Worm (Caenorhabditis elegans) whole organism, L4 larva: ENCODE measurements around the gene tbx-35.

ENCODE experiments used
- F10B5.3 ChIP-seq: sonication (generic microtip); optimal IDR thresholded peaks from 2 replicates; lab custom pipeline; 2016; ENCODE audit warnings: mild to moderate bottlenecking, missing genetic modification characterization, missing compliant biosample characterization
- F26F4.8 ChIP-seq: fragments of 200-800 bp; sonication (Bioruptor generic); conservative IDR thresholded peaks from 2 replicates; pipeline ENCODE4 v1.3.6; 2022; ENCODE audit warnings: missing genetic modification characterization, missing compliant biosample characterization
- F37D6.2 ChIP-seq: sonication (generic microtip); optimal IDR thresholded peaks from 2 replicates; lab custom pipeline; 2016; ENCODE audit warnings: mild to moderate bottlenecking, missing genetic modification characterization, missing compliant biosample characterization
- F49E8.2 ChIP-seq: sonication (generic microtip); optimal IDR thresholded peaks from 2 replicates; lab custom pipeline; 2016; ENCODE audit warnings: missing compliant biosample characterization, mild to moderate bottlenecking, missing genetic modification characterization, borderline replicate concordance
- T26A8.4 ChIP-seq: fragments of 200-800 bp; sonication (Bioruptor generic); IDR thresholded peaks from 2 replicates; pipeline ENCODE4 v1.3.6; 2022; ENCODE audit warnings: missing genetic modification characterization, missing compliant biosample characterization
- ZK546.5 ChIP-seq, 2 experiments: sonication (generic microtip); optimal IDR thresholded peaks; 2 replicates each; lab custom pipeline; 2017; ENCODE audit warnings: missing biosample characterization in 2 of 2, missing genetic modification characterization in 2 of 2
- aha-1 ChIP-seq: fragments of 150-350 bp; peaks from one replicate; lab custom pipeline; 2014; ENCODE audit warnings: missing biosample characterization, missing genetic modification characterization
- aly-2 ChIP-seq: sonication (generic microtip); optimal IDR thresholded peaks from 2 replicates; lab custom pipeline; 2018; ENCODE audit warnings: missing biosample characterization, missing genetic modification characterization
- ama-1 ChIP-seq: fragments of 150-350 bp; optimal IDR thresholded peaks from 2 replicates; lab custom pipeline; 2014; ENCODE audit warnings: inconsistent platforms, mixed read lengths
- attf-4 ChIP-seq: sonication (generic microtip); optimal IDR thresholded peaks from 3 replicates; lab custom pipeline; 2017; ENCODE audit warnings: missing biosample characterization, missing genetic modification characterization
- ceh-20 ChIP-seq: fragments of 200-800 bp; sonication (Bioruptor generic); IDR thresholded peaks from 2 replicates; pipeline ENCODE4 v1.3.6; 2022; ENCODE audit warnings: missing genetic modification reagents, missing genetic modification characterization, missing compliant biosample characterization
- ceh-62 ChIP-seq: sonication (generic microtip); optimal IDR thresholded peaks from 2 replicates; lab custom pipeline; 2017; ENCODE audit warnings: missing biosample characterization, missing genetic modification characterization
- ceh-82 ChIP-seq: sonication (generic microtip); optimal IDR thresholded peaks from 2 replicates; lab custom pipeline; 2017; ENCODE audit warnings: missing biosample characterization, missing genetic modification characterization
- daf-12 ChIP-seq: fragments of 150-350 bp; optimal IDR thresholded peaks from 2 replicates; lab custom pipeline; 2014; ENCODE audit warnings: missing biosample characterization, missing genetic modification reagents, missing genetic modification characterization
- dmd-8 ChIP-seq: fragments of 200-800 bp; sonication (Bioruptor generic); IDR thresholded peaks from 2 replicates; pipeline ENCODE4 v1.3.6; 2022; ENCODE audit warnings: missing genetic modification characterization, missing compliant biosample characterization
- dve-1 ChIP-seq: sonication (generic microtip); optimal IDR thresholded peaks from 2 replicates; lab custom pipeline; 2017; ENCODE audit warnings: antibody characterized with exemption, mild to moderate bottlenecking, missing genetic modification characterization, missing compliant biosample characterization; ENCODE audit not compliant: insufficient read depth
- egl-43 ChIP-seq: fragments of 200-800 bp; sonication (Bioruptor generic); IDR thresholded peaks from 2 replicates; pipeline ENCODE4 v1.3.6; 2022; ENCODE audit warnings: missing genetic modification reagents, missing genetic modification characterization, missing compliant biosample characterization
- fos-1 ChIP-seq: fragments of 150-350 bp; optimal IDR thresholded peaks from 2 replicates; lab custom pipeline; 2014; ENCODE audit warnings: missing biosample characterization, missing genetic modification characterization
- hif-1 ChIP-seq, 2 experiments: sonication (generic microtip); optimal IDR thresholded peaks; 2 replicates each; lab custom pipeline; 2016 to 2017; ENCODE audit warnings: missing compliant biosample characterization in 2 of 2, missing genetic modification characterization in 2 of 2, missing genetic modification reagents in 2 of 2, missing genotype in 2 of 2, mild to moderate bottlenecking in 1 of 2
- hmg-1.1 ChIP-seq: fragments of 200-800 bp; sonication (Bioruptor generic); IDR thresholded peaks from 2 replicates; pipeline ENCODE4 v1.3.6; 2022; ENCODE audit warnings: missing genetic modification reagents, missing genetic modification characterization, missing compliant biosample characterization
- jun-1 ChIP-seq: fragments of 150-350 bp; optimal IDR thresholded peaks from 2 replicates; lab custom pipeline; 2014; ENCODE audit warnings: missing biosample characterization, missing genetic modification reagents, missing genetic modification characterization
- lim-7 ChIP-seq: fragments of 200-800 bp; sonication (Bioruptor generic); IDR thresholded peaks from 2 replicates; pipeline ENCODE4 v1.3.6; 2022; ENCODE audit warnings: missing genetic modification characterization, missing compliant biosample characterization
- lin-13 ChIP-seq: fragments of 150-350 bp; optimal IDR thresholded peaks from 2 replicates; lab custom pipeline; 2014; ENCODE audit warnings: missing biosample characterization, missing genetic modification reagents, missing genetic modification characterization
- lin-15B ChIP-seq: fragments of 150-350 bp; sonication (generic microtip); optimal IDR thresholded peaks from 3 replicates; lab custom pipeline; 2014; ENCODE audit warnings: missing biosample characterization, missing genetic modification characterization
- lsy-2 ChIP-seq, 2 experiments: fragments of 150-350 bp in 1 of 2; sonication (generic microtip) in 1 of 2; optimal IDR thresholded peaks; 2 replicates each; lab custom pipeline; 2014 to 2017; ENCODE audit warnings: missing biosample characterization in 2 of 2, missing genetic modification characterization in 2 of 2
- madf-5 ChIP-seq, 2 experiments: fragments of 200-800 bp; sonication (Bioruptor generic); IDR thresholded peaks; 2 replicates each; pipeline ENCODE4 v1.3.6; 2022; ENCODE audit warnings: missing compliant biosample characterization in 2 of 2, missing genetic modification characterization in 2 of 2
- mdt-29 ChIP-seq: fragments of 200-800 bp; sonication (Bioruptor generic); IDR thresholded peaks from 2 replicates; pipeline ENCODE4 v1.3.6; 2022; ENCODE audit warnings: missing genetic modification reagents, missing genetic modification characterization, missing compliant biosample characterization
- mep-1 ChIP-seq: fragments of 150-350 bp; sonication (generic microtip); optimal IDR thresholded peaks from 3 replicates; lab custom pipeline; 2014; ENCODE audit warnings: missing biosample characterization, missing genetic modification characterization
- mes-2 ChIP-seq: sonication (generic microtip); optimal IDR thresholded peaks from 2 replicates; lab custom pipeline; 2016; ENCODE audit warnings: missing genotype, mild to moderate bottlenecking, missing genetic modification characterization, missing compliant biosample characterization; ENCODE audit not compliant: poor library complexity, severe bottlenecking
- mxl-2 ChIP-seq: fragments of 200-800 bp; sonication (Bioruptor generic); conservative IDR thresholded peaks from 2 replicates; pipeline ENCODE4 v1.3.6; 2022; ENCODE audit warnings: missing genetic modification reagents, missing genetic modification characterization, missing compliant biosample characterization
- mxl-3 ChIP-seq: fragments of 200-800 bp; sonication (Bioruptor generic); optimal IDR thresholded peaks from 2 replicates; lab custom pipeline; 2018; ENCODE audit warnings: mild to moderate bottlenecking, missing genetic modification characterization, missing compliant biosample characterization
- nhr-111 ChIP-seq: fragments of 200-800 bp; sonication (Bioruptor generic); optimal IDR thresholded peaks from 2 replicates; lab custom pipeline; 2018; ENCODE audit warnings: mild to moderate bottlenecking, missing genetic modification characterization, missing compliant biosample characterization
- nhr-41 ChIP-seq: fragments of 200-800 bp; sonication (Bioruptor generic); IDR thresholded peaks from 2 replicates; pipeline ENCODE4 v1.3.6; 2022; ENCODE audit warnings: missing genetic modification reagents, missing genetic modification characterization, missing compliant biosample characterization
- nhr-48 ChIP-seq: sonication (generic microtip); optimal IDR thresholded peaks from 2 replicates; lab custom pipeline; 2016; ENCODE audit warnings: mild to moderate bottlenecking, missing genetic modification characterization, missing compliant biosample characterization
- nhr-77 ChIP-seq: fragments of 150-350 bp; optimal IDR thresholded peaks from 2 replicates; lab custom pipeline; 2014; ENCODE audit warnings: missing biosample characterization, missing genetic modification characterization
- pha-4 ChIP-seq, 2 experiments: fragments of 150-350 bp in 1 of 2; fragments of 200-800 bp in 1 of 2; sonication (Bioruptor generic) in 1 of 2; IDR thresholded peaks in 1 of 2; optimal IDR thresholded peaks in 1 of 2; 2 replicates each; pipeline versions ENCODE4 v1.3.6 to Lab custom; 2014 to 2022; ENCODE audit warnings: missing genetic modification characterization in 2 of 2, missing genetic modification reagents in 2 of 2, missing biosample characterization in 1 of 2, missing compliant biosample characterization in 1 of 2
- php-3 ChIP-seq: fragments of 200-800 bp; sonication (Bioruptor generic); IDR thresholded peaks from 2 replicates; pipeline ENCODE4 v1.3.6; 2022; ENCODE audit warnings: missing genetic modification reagents, missing genetic modification characterization, missing compliant biosample characterization
- pqm-1 ChIP-seq: sonication (generic microtip); optimal IDR thresholded peaks from 2 replicates; lab custom pipeline; 2017; ENCODE audit warnings: missing biosample characterization, missing genetic modification characterization
- rbr-2 ChIP-seq: sonication (generic microtip); optimal IDR thresholded peaks from 2 replicates; lab custom pipeline; 2016; ENCODE audit warnings: missing genotype, missing genetic modification characterization, missing compliant biosample characterization
- saeg-2 ChIP-seq: fragments of 200-800 bp; sonication (Bioruptor generic); IDR thresholded peaks from 2 replicates; pipeline ENCODE4 v1.3.6; 2022; ENCODE audit warnings: missing genetic modification reagents, missing genetic modification characterization, missing compliant biosample characterization
- spr-3 ChIP-seq: fragments of 200-800 bp; sonication (Bioruptor generic); optimal IDR thresholded peaks from 2 replicates; lab custom pipeline; 2018; ENCODE audit warnings: mild to moderate bottlenecking, missing genetic modification characterization, missing compliant biosample characterization
- tag-97 ChIP-seq: fragments of 200-800 bp; sonication (Bioruptor generic); IDR thresholded peaks from 2 replicates; pipeline ENCODE4 v1.3.6; 2022; ENCODE audit warnings: missing genetic modification characterization, missing compliant biosample characterization
- tra-1 ChIP-seq: fragments of 200-800 bp; sonication (Bioruptor generic); IDR thresholded peaks from 2 replicates; pipeline ENCODE4 v1.3.6; 2022; ENCODE audit warnings: missing genetic modification reagents, missing genetic modification characterization, missing compliant biosample characterization
- unc-39 ChIP-seq: sonication (generic microtip); optimal IDR thresholded peaks from 2 replicates; lab custom pipeline; 2017; ENCODE audit warnings: missing biosample characterization, missing genetic modification characterization
- unc-62 ChIP-seq, 3 experiments: fragments of 150-350 bp in 1 of 3; sonication (generic microtip); optimal IDR thresholded peaks in 2 of 3; peaks in 1 of 3; 1 replicate in 1 of 3; 2 replicates in 2 of 3; lab custom pipeline; 2014 to 2017; ENCODE audit warnings: missing biosample characterization in 3 of 3, missing genetic modification characterization in 3 of 3, missing genetic modification reagents in 3 of 3, missing genotype in 1 of 3
- vab-7 ChIP-seq: fragments of 200-800 bp; sonication (Bioruptor generic); IDR thresholded peaks from 2 replicates; pipeline ENCODE4 v1.3.6; 2022; ENCODE audit warnings: missing genetic modification reagents, missing genetic modification characterization, missing compliant biosample characterization
- zag-1 ChIP-seq: fragments of 150-350 bp; optimal IDR thresholded peaks from 2 replicates; lab custom pipeline; 2014; ENCODE audit warnings: missing biosample characterization, missing genetic modification characterization
- zfp-2 ChIP-seq: sonication (generic microtip); optimal IDR thresholded peaks from 2 replicates; lab custom pipeline; 2016; ENCODE audit warnings: mild to moderate bottlenecking, missing genetic modification characterization, missing compliant biosample characterization
- zfp-3 ChIP-seq: fragments of 200-800 bp; sonication (Bioruptor generic); conservative IDR thresholded peaks from 2 replicates; pipeline ENCODE4 v1.3.6; 2022; ENCODE audit warnings: missing genetic modification reagents, missing genetic modification characterization, missing compliant biosample characterization

The tbx-35 gene

DNA sequence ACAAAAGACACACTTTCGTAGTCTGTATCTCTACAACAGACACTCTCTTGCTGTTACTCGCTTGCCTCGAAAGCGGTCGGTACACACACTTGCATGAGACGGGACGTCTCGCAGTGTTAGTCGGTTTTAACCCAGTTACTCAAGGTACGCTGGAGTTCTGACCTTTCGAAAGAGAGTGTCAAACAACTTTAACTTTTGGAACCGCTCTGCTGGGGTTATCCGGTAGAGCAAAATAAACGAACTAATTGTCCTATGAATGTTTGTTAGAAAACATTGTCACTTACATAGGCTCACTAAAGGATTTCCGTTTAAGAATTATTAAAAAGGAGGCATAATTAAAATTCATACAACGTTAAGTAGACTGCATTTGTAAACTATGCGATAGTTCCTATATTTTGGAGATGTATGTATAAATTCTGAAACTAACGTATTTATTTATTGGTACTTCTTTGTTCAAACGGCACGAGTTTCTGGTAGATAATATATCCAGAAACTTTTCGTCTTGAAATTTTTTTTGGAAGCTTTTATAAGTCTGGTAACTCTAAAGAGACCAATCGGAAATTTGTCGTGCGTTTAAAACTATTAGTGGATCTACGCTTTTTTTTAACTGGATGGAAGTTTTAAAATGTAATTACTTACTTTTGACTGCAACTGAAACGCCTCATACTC is 18.4 kb upstream of the tbx-35 start (continued):
- TF ChIP-seq pqm-1 (tag; lab: Kevin White, UChicago) = peak; percentile 67
- TF ChIP-seq dve-1 (tag; lab: Kevin White, UChicago) = peak; percentile 99
- peak; percentile 86 for TF ChIP-seq php-3 (GFP tag; lab: Robert Waterston, UW)
- peak; percentile 96 for TF ChIP-seq pha-4 (GFP tag; IDR thresholded peaks at IDR 0.05; lab: Robert Waterston, UW)
- peak; percentile 88 for TF ChIP-seq pha-4 (tag; optimal IDR thresholded peaks at IDR 0.05; lab: Kevin White, UChicago)
- TF ChIP-seq F26F4.8 (GFP tag; lab: Robert Waterston, UW) = no peak
- peak; percentile 79 for TF ChIP-seq zfp-2 (tag; lab: Kevin White, UChicago)
- TF ChIP-seq mxl-3 (GFP tag; lab: Kevin White, UChicago) = peak; percentile 90
- peak; percentile 87 for TF ChIP-seq aly-2 (tag; lab: Kevin White, UChicago)
- peak; percentile 97 for TF ChIP-seq nhr-111 (GFP tag; lab: Kevin White, UChicago)
- peak; percentile 98 for TF ChIP-seq rbr-2 (tag; lab: Kevin White, UChicago)
- peak; percentile 95 for TF ChIP-seq zag-1 (tag; lab: Kevin White, UChicago)
- TF ChIP-seq madf-5 (GFP tag; IDR thresholded peaks at IDR 0.05; lab: Robert Waterston, UW) = peak in 1 of 2 experiments; percentile 33; a peak in 1 of 4 replicates
- TF ChIP-seq unc-62 (GFP tag; optimal IDR thresholded peaks at IDR 0.05 in 1 of 2; lab: Kevin White, UChicago) = peak in 1 of 2 experiments; percentile 100
- peak; percentile 94 for TF ChIP-seq unc-62 (tag; optimal IDR thresholded peaks at IDR 0.05; lab: Kevin White, UChicago)
- TF ChIP-seq aha-1 (tag; lab: Kevin White, UChicago) = peak; percentile 100
- TF ChIP-seq ceh-82 (tag; lab: Kevin White, UChicago) = no peak
- TF ChIP-seq F37D6.2 = peak; percentile 96
- TF ChIP-seq egl-43 = peak; percentile 99
- TF ChIP-seq mes-2 (tag; lab: Kevin White, UChicago) = peak; percentile 97
- TF ChIP-seq attf-4 (tag; lab: Kevin White, UChicago) = peak; percentile 63
- TF ChIP-seq mep-1 (tag; lab: Kevin White, UChicago) = peak; percentile 99
- TF ChIP-seq F10B5.3 (tag; lab: Kevin White, UChicago) = peak; percentile 93
- peak; percentile 65 for TF ChIP-seq lin-15B (tag; lab: Kevin White, UChicago)
- peak; percentile 82 for TF ChIP-seq F49E8.2 (tag; lab: Kevin White, UChicago)
- TF ChIP-seq dmd-8 (GFP tag; lab: Robert Waterston, UW) = peak; percentile 61; the same call in 1 of the 2 replicates
- TF ChIP-seq mdt-29 (GFP tag; lab: Robert Waterston, UW) = peak; percentile 99
- peak; percentile 97 for TF ChIP-seq jun-1 (tag; lab: Kevin White, UChicago)
- no peak for TF ChIP-seq unc-39
- peak; percentile 44 to 74 for TF ChIP-seq ZK546.5 (tag; optimal IDR thresholded peaks at IDR 0.05; lab: Kevin White, UChicago)
- TF ChIP-seq lin-13 (GFP tag; lab: Kevin White, UChicago) = peak; percentile 92
- peak; percentile 88 for TF ChIP-seq nhr-41 (GFP tag; lab: Robert Waterston, UW)
- TF ChIP-seq lim-7 = peak; percentile 78
- TF ChIP-seq daf-12 = no peak
- peak; percentile 30; the same call in 1 of the 2 replicates for TF ChIP-seq tag-97 (GFP tag; lab: Robert Waterston, UW)
- TF ChIP-seq ceh-62 (tag; lab: Kevin White, UChicago) = no peak
- TF ChIP-seq hif-1 (tag; optimal IDR thresholded peaks at IDR 0.05; lab: Kevin White, UChicago) = peak; percentile 69 to 89
- peak; percentile 99 for TF ChIP-seq hmg-1.1 (GFP tag; lab: Robert Waterston, UW)
- TF ChIP-seq tra-1 (GFP tag; lab: Robert Waterston, UW) = peak; percentile 96
- TF ChIP-seq nhr-48 (tag; lab: Kevin White, UChicago) = peak; percentile 95
- peak; percentile 94 for TF ChIP-seq vab-7 (GFP tag; lab: Robert Waterston, UW)
- peak; percentile 99 for TF ChIP-seq spr-3 (GFP tag; lab: Kevin White, UChicago)
- TF ChIP-seq ama-1 (lab: Kevin White, UChicago) = peak; percentile 100
- TF ChIP-seq saeg-2 (GFP tag; lab: Robert Waterston, UW) = peak; percentile 95
- TF ChIP-seq fos-1 = peak; percentile 77
- peak; percentile 94 for TF ChIP-seq zfp-3 (GFP tag; lab: Robert Waterston, UW)
- peak; percentile 85; the same call in 1 of the 2 replicates for TF ChIP-seq mxl-2 (GFP tag; lab: Robert Waterston, UW)
- TF ChIP-seq ceh-20 (GFP tag; lab: Robert Waterston, UW) = peak; percentile 97
- TF ChIP-seq nhr-77 (tag; lab: Kevin White, UChicago) = peak; percentile 97
- TF ChIP-seq lsy-2 (tag; optimal IDR thresholded peaks at IDR 0.05; lab: Kevin White, UChicago) = peak; percentile 94 to 96
- TF ChIP-seq T26A8.4 = peak; percentile 99
